Fruit fly (Drosophila melanogaster) whole organism, wandering third instar larva: Measurements from ENCODE around the gene shams.

ENCODE experiments used
- CG32264 ChIP-seq: fragments of 200-800 bp; sonication (Bioruptor generic); optimal IDR thresholded peaks from 2 replicates; lab custom pipeline; 2016; ENCODE audit warnings: missing biosample characterization, missing genetic modification characterization
- Hr83 ChIP-seq: fragments of 200-300 bp; sonication (Bioruptor generic); optimal IDR thresholded peaks from 2 replicates; lab custom pipeline; 2016; ENCODE audit warnings: missing biosample characterization, mild to moderate bottlenecking, missing genetic modification characterization, moderate library complexity; ENCODE audit not compliant: poor library complexity, severe bottlenecking
- h ChIP-seq: fragments of 200-800 bp; sonication (Bioruptor generic); optimal IDR thresholded peaks from 3 replicates; lab custom pipeline; 2016; ENCODE audit warnings: missing biosample characterization, mild to moderate bottlenecking, missing genetic modification characterization

dm6 chr3R:25077280-25077820 is 2.9 kb upstream of the shams start:
- TF ChIP-seq CG32264: no peak
- no peak for TF ChIP-seq Hr83 (GFP tag; lab: Kevin White, UChicago)
- no peak for TF ChIP-seq h (GFP tag; lab: Kevin White, UChicago)
